Worm (Caenorhabditis elegans) whole organism, mixed stage, embryonic: ENCODE results near the gene raga-1.

Source experiments
- mep-1 ChIP-seq: fragments of 150-350 bp; optimal IDR thresholded peaks from 2 replicates; lab custom pipeline; 2017; ENCODE audit warnings: missing biosample characterization, missing genetic modification reagents, missing genetic modification characterization, inconsistent platforms
- nhr-28 ChIP-seq: fragments of 150-350 bp; optimal IDR thresholded peaks from 2 replicates; lab custom pipeline; 2014; ENCODE audit warnings: missing biosample characterization, missing genetic modification characterization
- nhr-76 ChIP-seq: sonication (generic microtip); optimal IDR thresholded peaks from 2 replicates; lab custom pipeline; 2017; ENCODE audit warnings: missing biosample characterization, missing genetic modification characterization
- pha-4 ChIP-seq: fragments of 150-350 bp; optimal IDR thresholded peaks from 2 replicates; lab custom pipeline; 2018; ENCODE audit warnings: missing biosample characterization, missing genetic modification reagents, missing genetic modification characterization
- snpc-4 ChIP-seq: fragments of 150-350 bp; optimal IDR thresholded peaks from 2 replicates; lab custom pipeline; 2014; ENCODE audit warnings: missing biosample characterization, missing genetic modification characterization
- unc-62 ChIP-seq: fragments of 150-350 bp; optimal IDR thresholded peaks from 2 replicates; lab custom pipeline; 2014; ENCODE audit warnings: missing biosample characterization, missing genetic modification reagents, missing genetic modification characterization
- ztf-11 ChIP-seq: fragments of 150-350 bp; optimal IDR thresholded peaks from 2 replicates; lab custom pipeline; 2014; ENCODE audit warnings: missing biosample characterization, missing genetic modification characterization

- TF ChIP-seq ztf-11 (no peak), unc-62 (GFP tag; lab: Kevin White, UChicago) (no peak), nhr-76 (no peak), snpc-4 (no peak), pha-4 (no peak), nhr-28 (tag; lab: Kevin White, UChicago) (no peak), mep-1 (no peak)
These were observed 15.8 kb upstream of the raga-1 start for ce11 chrII:11285282-11285933.
